Fruit fly (Drosophila melanogaster) whole organism, larva: ENCODE measurements around the gene Notum.

Experiments
- noc ChIP-seq: fragments of 200-800 bp; sonication (Bioruptor generic); optimal IDR thresholded peaks from 3 replicates; lab custom pipeline; 2019; ENCODE audit warnings: missing biosample characterization, mild to moderate bottlenecking, missing genetic modification characterization, moderate library complexity

Notum gene

dm6 chr3L:16001164-16001679 is 22.1 kb upstream of the Notum start:
- peak; percentile 98 for TF ChIP-seq noc

- TF ChIP-seq noc, result no peak
These were observed 21.1 kb upstream of the Notum start for dm6 chr3L:16002116-16002716.

- TF ChIP-seq noc, result peak; percentile 49
These were observed 18.7 kb upstream of the Notum start, which contains the start of the genes hzg and mRpS31 for dm6 chr3L:16004401-16005237. Gene hzg, minus strand, starts transcription at chr3L:16004736. Gene mRpS31, plus strand, starts transcription at chr3L:16005193.

- TF ChIP-seq noc, result no peak
These were observed 13.1 kb upstream of the Notum start for dm6 chr3L:16010176-16010575.

- TF ChIP-seq noc, result peak; percentile 54
These were observed 11.7 kb upstream of the Notum start, which contains the start of gene mib1 for dm6 chr3L:16011319-16012210. Gene mib1, minus strand, starts transcription at chr3L:16011812.

- TF ChIP-seq noc, result no peak
These were observed 10.8 kb upstream of the Notum start for dm6 chr3L:16012315-16012950.

dm6 chr3L:16013198-16013982 is 9.9 kb upstream of the Notum start:
- TF ChIP-seq noc, result no peak

- TF ChIP-seq noc, result peak; percentile 5
These were observed 8.8 kb upstream of the Notum start for dm6 chr3L:16014515-16014914.

- TF ChIP-seq noc, result no peak
These were observed 7.2 kb upstream of the Notum start for dm6 chr3L:16015765-16016760.

- TF ChIP-seq noc, result no peak
These were observed 6.4 kb upstream of the Notum start for dm6 chr3L:16016911-16017310.

- TF ChIP-seq noc, result no peak
These were observed 5.6 kb upstream of the Notum start for dm6 chr3L:16017528-16018250.

- no peak for TF ChIP-seq noc
These were observed 5.1 kb upstream of the Notum start for dm6 chr3L:16018251-16018583.

dm6 chr3L:16018721-16019120 is 4.6 kb upstream of the Notum start:
- no peak for TF ChIP-seq noc
